Worm (Caenorhabditis elegans) whole organism, early embryonic: ENCODE results near the gene T08D10.5.

Experiments
- B0310.2 ChIP-seq: sonication (generic microtip); optimal IDR thresholded peaks from 2 replicates; lab custom pipeline; 2016; ENCODE audit warnings: mild to moderate bottlenecking, missing genetic modification characterization, missing compliant biosample characterization
- F13C5.2 ChIP-seq: sonication (generic microtip); optimal IDR thresholded peaks from 2 replicates; lab custom pipeline; 2017; ENCODE audit warnings: mild to moderate bottlenecking, missing genetic modification characterization, inconsistent platforms, missing compliant biosample characterization
- aly-1 ChIP-seq: sonication (generic microtip); optimal IDR thresholded peaks from 2 replicates; lab custom pipeline; 2016; ENCODE audit warnings: missing genetic modification characterization, missing compliant biosample characterization
- ama-1 ChIP-seq: fragments of 150-350 bp; optimal IDR thresholded peaks from 2 replicates; lab custom pipeline; 2014
- ceh-13 ChIP-seq: fragments of 200-800 bp; sonication (Bioruptor generic); optimal IDR thresholded peaks from 2 replicates; lab custom pipeline; 2018; ENCODE audit warnings: mild to moderate bottlenecking, missing genetic modification characterization, missing compliant biosample characterization
- ceh-36 ChIP-seq: sonication (generic microtip); optimal IDR thresholded peaks from 2 replicates; lab custom pipeline; 2016; ENCODE audit warnings: missing genetic modification characterization, inconsistent platforms, missing compliant biosample characterization
- ets-7 ChIP-seq: sonication (generic microtip); optimal IDR thresholded peaks from 2 replicates; lab custom pipeline; 2016; ENCODE audit warnings: missing genotype, missing genetic modification characterization, missing compliant biosample characterization
- flt-1 ChIP-seq: fragments of 200-800 bp; sonication (Bioruptor generic); IDR thresholded peaks from 2 replicates; pipeline ENCODE4 v1.3.6; 2022; ENCODE audit warnings: missing genetic modification characterization, missing compliant biosample characterization
- hmbx-1 ChIP-seq: sonication (generic microtip); optimal IDR thresholded peaks from 2 replicates; lab custom pipeline; 2016; ENCODE audit warnings: mild to moderate bottlenecking, missing genetic modification characterization, missing compliant biosample characterization
- hmg-4 ChIP-seq: fragments of 200-800 bp; sonication (Bioruptor generic); optimal IDR thresholded peaks from 2 replicates; lab custom pipeline; 2018; ENCODE audit warnings: mild to moderate bottlenecking, missing genetic modification characterization, missing compliant biosample characterization
- hnd-1 ChIP-seq: sonication (generic microtip); optimal IDR thresholded peaks from 2 replicates; lab custom pipeline; 2016; ENCODE audit warnings: missing genetic modification characterization, missing compliant biosample characterization
- pes-1 ChIP-seq: fragments of 200-800 bp; sonication (Bioruptor generic); IDR thresholded peaks from 2 replicates; pipeline ENCODE4 v1.3.6; 2022; ENCODE audit warnings: missing genetic modification reagents, missing genetic modification characterization, missing compliant biosample characterization
- scrt-1 ChIP-seq: fragments of 200-800 bp; sonication (Bioruptor generic); IDR thresholded peaks from 2 replicates; pipeline ENCODE4 v1.3.6; 2022; ENCODE audit warnings: missing genetic modification characterization, missing compliant biosample characterization
- sea-1 ChIP-seq: fragments of 200-800 bp; sonication (Bioruptor generic); conservative IDR thresholded peaks from 2 replicates; pipeline ENCODE4 v1.3.6; 2022; ENCODE audit warnings: missing genetic modification characterization, missing compliant biosample characterization
- tbx-11 ChIP-seq: fragments of 200-800 bp; sonication (Bioruptor generic); IDR thresholded peaks from 2 replicates; pipeline ENCODE4 v1.3.6; 2022; ENCODE audit warnings: missing genetic modification characterization, missing compliant biosample characterization
- tbx-37 ChIP-seq: fragments of 200-800 bp; sonication (Bioruptor generic); conservative IDR thresholded peaks from 2 replicates; pipeline ENCODE4 v1.3.6; 2022; ENCODE audit warnings: missing genetic modification reagents, missing genetic modification characterization, missing compliant biosample characterization
- tra-4 ChIP-seq: sonication (generic microtip); optimal IDR thresholded peaks from 2 replicates; lab custom pipeline; 2017; ENCODE audit warnings: missing genetic modification characterization, missing compliant biosample characterization

The T08D10.5 gene

ce11 chrX:11938826-11939225 lies 18.5 kb upstream of the T08D10.5 start, which contains the start of gene F55G7.5:
Gene F55G7.5, minus strand, starts transcription at chrX:11938926.
- TF ChIP-seq ama-1 (lab: Kevin White, UChicago) (no peak), tbx-37 (no peak), sea-1 (GFP tag; lab: Robert Waterston, UW) (no peak), ceh-36 (tag; lab: Kevin White, UChicago) (no peak), pes-1 (GFP tag; lab: Robert Waterston, UW) (no peak), ets-7 (tag; lab: Kevin White, UChicago) (no peak), F13C5.2 (no peak), ceh-13 (GFP tag; lab: Kevin White, UChicago) (no peak), tbx-11 (GFP tag; lab: Robert Waterston, UW) (no peak), flt-1 (GFP tag; lab: Robert Waterston, UW) (no peak), hmg-4 (no peak)

- TF ChIP-seq ceh-36 (tag; lab: Kevin White, UChicago), result no peak
- TF ChIP-seq ceh-13 (GFP tag; lab: Kevin White, UChicago), result no peak
- TF ChIP-seq pes-1 (GFP tag; lab: Robert Waterston, UW), result no peak
- TF ChIP-seq tra-4 (tag; lab: Kevin White, UChicago), result no peak
Observed at ce11 chrX:11941951-11942350, 15.4 kb upstream of the T08D10.5 start, which contains the start of gene F55G7.3. Gene F55G7.3, minus strand, starts transcription at chrX:11942051.

ce11 chrX:11946788-11947463 lies 10.4 kb upstream of the T08D10.5 start, which contains the start of gene nfya-1:
Gene nfya-1, minus strand, starts transcription at chrX:11946838.
- TF ChIP-seq hmg-4, result no peak
- no peak for TF ChIP-seq aly-1 (tag; lab: Kevin White, UChicago)
- peak; percentile 9 for TF ChIP-seq F13C5.2

- no peak for TF ChIP-seq hnd-1
- no peak for TF ChIP-seq aly-1 (tag; lab: Kevin White, UChicago)
- TF ChIP-seq B0310.2 (tag; lab: Kevin White, UChicago), result no peak
- TF ChIP-seq hmg-4, result peak; percentile 7
- TF ChIP-seq sea-1 (GFP tag; lab: Robert Waterston, UW), result no peak
- no peak for TF ChIP-seq F13C5.2
Observed at ce11 chrX:11948184-11948894, 9.0 kb upstream of the T08D10.5 start, which contains the start of gene lsd-1. Gene lsd-1, plus strand, starts transcription at chrX:11948844.

ce11 chrX:11952129-11952528 lies 5.2 kb upstream of the T08D10.5 start:
- TF ChIP-seq hnd-1 (no peak), ama-1 (lab: Kevin White, UChicago) (no peak), tra-4 (tag; lab: Kevin White, UChicago) (no peak), hmbx-1 (no peak), ets-7 (tag; lab: Kevin White, UChicago) (no peak), B0310.2 (tag; lab: Kevin White, UChicago) (no peak), flt-1 (GFP tag; lab: Robert Waterston, UW) (no peak), pes-1 (GFP tag; lab: Robert Waterston, UW) (no peak), scrt-1 (no peak), tbx-11 (GFP tag; lab: Robert Waterston, UW) (no peak), hmg-4 (no peak), sea-1 (GFP tag; lab: Robert Waterston, UW) (no peak), aly-1 (tag; lab: Kevin White, UChicago) (no peak), ceh-13 (GFP tag; lab: Kevin White, UChicago) (no peak)

ce11 chrX:11953229-11953628 lies 4.1 kb upstream of the T08D10.5 start, which contains the start of gene T08D10.4:
Gene T08D10.4, minus strand, starts transcription at chrX:11953329.
- TF ChIP-seq ama-1 (lab: Kevin White, UChicago) (no peak), aly-1 (tag; lab: Kevin White, UChicago) (no peak), pes-1 (GFP tag; lab: Robert Waterston, UW) (no peak), ceh-13 (GFP tag; lab: Kevin White, UChicago) (no peak), B0310.2 (tag; lab: Kevin White, UChicago) (no peak)

ce11 chrX:11955125-11955524 lies 2.2 kb upstream of the T08D10.5 start, which contains the start of gene T08D10.3:
Gene T08D10.3, plus strand, starts transcription at chrX:11955425.
- TF ChIP-seq hmg-4 (no peak), sea-1 (GFP tag; lab: Robert Waterston, UW) (no peak)

- TF ChIP-seq ama-1 (lab: Kevin White, UChicago) (no peak), B0310.2 (tag; lab: Kevin White, UChicago) (no peak), tbx-11 (GFP tag; lab: Robert Waterston, UW) (no peak), pes-1 (GFP tag; lab: Robert Waterston, UW) (no peak), aly-1 (tag; lab: Kevin White, UChicago) (no peak), F13C5.2 (no peak), tra-4 (tag; lab: Kevin White, UChicago) (no peak), ceh-36 (tag; lab: Kevin White, UChicago) (no peak), sea-1 (GFP tag; lab: Robert Waterston, UW) (no peak), hnd-1 (no peak), hmbx-1 (no peak), tbx-37 (no peak), flt-1 (GFP tag; lab: Robert Waterston, UW) (no peak), hmg-4 (no peak), ceh-13 (GFP tag; lab: Kevin White, UChicago) (no peak), ets-7 (tag; lab: Kevin White, UChicago) (no peak), scrt-1 (no peak)
Observed at ce11 chrX:11959838-11960237, 2.5 kb downstream of the T08D10.5 start, which contains the start of gene C49F5.8. Gene C49F5.8, plus strand, starts transcription at chrX:11960138.
